Worm (Caenorhabditis elegans) whole organism, mixed stage, embryonic: ENCODE data around the gene che-12.

Experiments
- M03D4.4 ChIP-seq: sonication (generic microtip); optimal IDR thresholded peaks from 2 replicates; lab custom pipeline; 2017; ENCODE audit warnings: mild to moderate bottlenecking, missing genetic modification characterization, missing compliant biosample characterization
- bed-3 ChIP-seq: fragments of 200-800 bp; sonication (Bioruptor generic); optimal IDR thresholded peaks from 3 replicates; lab custom pipeline; 2018; ENCODE audit warnings: mild to moderate bottlenecking, missing genetic modification characterization, moderate library complexity, missing compliant biosample characterization
- blmp-1 ChIP-seq: fragments of 150-350 bp; optimal IDR thresholded peaks from 2 replicates; lab custom pipeline; 2014; ENCODE audit warnings: missing biosample characterization, missing genetic modification characterization
- ceh-39 ChIP-seq: fragments of 150-350 bp; optimal IDR thresholded peaks from 2 replicates; lab custom pipeline; 2014; ENCODE audit warnings: missing biosample characterization, missing genetic modification characterization
- ceh-43 ChIP-seq: fragments of 200-800 bp; sonication (Bioruptor generic); optimal IDR thresholded peaks from 2 replicates; lab custom pipeline; 2018; ENCODE audit warnings: mild to moderate bottlenecking, missing genetic modification characterization, moderate library complexity, missing compliant biosample characterization
- ceh-83 ChIP-seq: fragments of 200-800 bp; sonication (Bioruptor generic); optimal IDR thresholded peaks from 2 replicates; lab custom pipeline; 2018; ENCODE audit warnings: mild to moderate bottlenecking, missing genetic modification characterization, missing compliant biosample characterization
- ces-1 ChIP-seq: fragments of 150-350 bp; optimal IDR thresholded peaks from 2 replicates; lab custom pipeline; 2014; ENCODE audit warnings: missing biosample characterization, missing genetic modification reagents, missing genetic modification characterization
- drap-1 ChIP-seq: fragments of 200-800 bp; sonication (Bioruptor generic); optimal IDR thresholded peaks from 3 replicates; lab custom pipeline; 2018; ENCODE audit warnings: mild to moderate bottlenecking, missing genetic modification characterization, missing compliant biosample characterization
- elt-1 ChIP-seq: sonication (generic microtip); optimal IDR thresholded peaks from 2 replicates; lab custom pipeline; 2017; ENCODE audit warnings: missing genetic modification characterization, mild to moderate bottlenecking, missing compliant biosample characterization, antibody characterized with exemption, moderate library complexity, borderline replicate concordance; ENCODE audit not compliant: insufficient read depth
- elt-3 ChIP-seq: fragments of 150-350 bp; optimal IDR thresholded peaks from 2 replicates; lab custom pipeline; 2014; ENCODE audit warnings: missing biosample characterization, missing genetic modification characterization
- flh-1 ChIP-seq: fragments of 200-800 bp; sonication (Bioruptor generic); optimal IDR thresholded peaks from 2 replicates; lab custom pipeline; 2018; ENCODE audit warnings: mild to moderate bottlenecking, missing genetic modification characterization, moderate library complexity, missing compliant biosample characterization
- ham-2 ChIP-seq: fragments of 200-800 bp; sonication (Bioruptor generic); optimal IDR thresholded peaks from 2 replicates; lab custom pipeline; 2018; ENCODE audit warnings: mild to moderate bottlenecking, missing genetic modification characterization, missing compliant biosample characterization
- hlh-1 ChIP-seq: fragments of 150-350 bp; optimal IDR thresholded peaks from 2 replicates; lab custom pipeline; 2014; ENCODE audit warnings: missing biosample characterization, missing genetic modification reagents, missing genetic modification characterization
- lin-13 ChIP-seq: fragments of 150-350 bp; optimal IDR thresholded peaks from 2 replicates; lab custom pipeline; 2014; ENCODE audit warnings: missing biosample characterization, missing genetic modification characterization
- lsy-2 ChIP-seq: fragments of 150-350 bp; optimal IDR thresholded peaks from 2 replicates; lab custom pipeline; 2014; ENCODE audit warnings: missing biosample characterization, missing genetic modification characterization
- mab-5 ChIP-seq: fragments of 150-350 bp; optimal IDR thresholded peaks from 2 replicates; lab custom pipeline; 2014; ENCODE audit warnings: missing biosample characterization, missing genetic modification characterization
- mep-1 ChIP-seq: fragments of 150-350 bp; optimal IDR thresholded peaks from 2 replicates; lab custom pipeline; 2017; ENCODE audit warnings: missing biosample characterization, missing genetic modification reagents, missing genetic modification characterization, inconsistent platforms
- mls-2 ChIP-seq: sonication (generic microtip); optimal IDR thresholded peaks from 2 replicates; lab custom pipeline; 2016; ENCODE audit warnings: mild to moderate bottlenecking, missing genetic modification characterization, moderate library complexity, missing compliant biosample characterization
- nhr-12 ChIP-seq: fragments of 150-350 bp; optimal IDR thresholded peaks from 2 replicates; lab custom pipeline; 2014; ENCODE audit warnings: missing biosample characterization, missing genetic modification characterization
- nhr-2 ChIP-seq: fragments of 150-350 bp; optimal IDR thresholded peaks from 2 replicates; lab custom pipeline; 2014; ENCODE audit warnings: missing biosample characterization, missing genetic modification characterization
- nhr-237 ChIP-seq: fragments of 150-350 bp; optimal IDR thresholded peaks from 2 replicates; lab custom pipeline; 2014; ENCODE audit warnings: missing biosample characterization, missing genetic modification characterization
- nhr-28 ChIP-seq: fragments of 150-350 bp; optimal IDR thresholded peaks from 2 replicates; lab custom pipeline; 2014; ENCODE audit warnings: missing biosample characterization, missing genetic modification characterization
- nhr-76 ChIP-seq: sonication (generic microtip); optimal IDR thresholded peaks from 2 replicates; lab custom pipeline; 2017; ENCODE audit warnings: missing biosample characterization, missing genetic modification characterization
- pha-4 ChIP-seq: fragments of 150-350 bp; optimal IDR thresholded peaks from 2 replicates; lab custom pipeline; 2018; ENCODE audit warnings: missing biosample characterization, missing genetic modification reagents, missing genetic modification characterization
- sem-2 ChIP-seq: fragments of 200-800 bp; sonication (Bioruptor generic); optimal IDR thresholded peaks from 2 replicates; lab custom pipeline; 2018; ENCODE audit warnings: mild to moderate bottlenecking, missing genetic modification characterization, missing compliant biosample characterization
- snpc-4 ChIP-seq: fragments of 150-350 bp; optimal IDR thresholded peaks from 2 replicates; lab custom pipeline; 2014; ENCODE audit warnings: missing biosample characterization, missing genetic modification characterization
- sptf-1 ChIP-seq: sonication (generic microtip); optimal IDR thresholded peaks from 2 replicates; lab custom pipeline; 2017; ENCODE audit warnings: mild to moderate bottlenecking, missing genetic modification characterization, moderate library complexity, missing compliant biosample characterization
- tbx-8 ChIP-seq: fragments of 200-800 bp; sonication (Bioruptor generic); optimal IDR thresholded peaks from 2 replicates; lab custom pipeline; 2018; ENCODE audit warnings: mild to moderate bottlenecking, missing genetic modification characterization, moderate library complexity, missing compliant biosample characterization
- unc-120 ChIP-seq: sonication (generic microtip); optimal IDR thresholded peaks from 2 replicates; lab custom pipeline; 2017; ENCODE audit warnings: missing genetic modification characterization, missing compliant biosample characterization; ENCODE audit not compliant: poor library complexity, severe bottlenecking
- unc-39 ChIP-seq: fragments of 150-350 bp; optimal IDR thresholded peaks from 2 replicates; lab custom pipeline; 2014; ENCODE audit warnings: missing biosample characterization, missing genetic modification characterization
- unc-62 ChIP-seq: fragments of 150-350 bp; optimal IDR thresholded peaks from 2 replicates; lab custom pipeline; 2014; ENCODE audit warnings: missing biosample characterization, missing genetic modification reagents, missing genetic modification characterization
- zip-8 ChIP-seq: fragments of 150-350 bp; optimal IDR thresholded peaks from 2 replicates; lab custom pipeline; 2014; ENCODE audit warnings: missing biosample characterization, missing genetic modification characterization
- ztf-11 ChIP-seq: fragments of 150-350 bp; optimal IDR thresholded peaks from 2 replicates; lab custom pipeline; 2014; ENCODE audit warnings: missing biosample characterization, missing genetic modification characterization

Gene che-12

DNA sequence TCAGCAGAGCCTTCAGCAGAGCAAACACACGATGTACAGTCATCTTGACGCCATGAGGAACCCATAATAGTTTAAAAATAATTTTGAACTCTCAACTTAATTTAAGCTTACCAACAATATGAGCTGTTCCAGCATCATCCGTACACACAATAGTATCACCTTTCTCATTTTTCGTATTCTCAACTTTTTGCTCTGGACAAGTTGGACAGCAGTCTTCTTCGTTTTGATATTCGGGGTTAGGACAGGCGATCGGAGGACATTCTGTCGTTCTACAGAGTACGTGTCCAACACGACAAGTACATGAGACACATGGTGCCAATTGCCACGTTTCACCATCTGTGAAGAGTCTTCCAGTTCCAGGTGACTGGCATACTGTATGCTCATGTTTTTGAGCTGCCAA is 16.4 kb upstream of the che-12 start:
- TF ChIP-seq nhr-28 (tag; lab: Kevin White, UChicago) (no peak), unc-120 (tag; lab: Kevin White, UChicago) (no peak), unc-39 (tag; lab: Kevin White, UChicago) (no peak), mls-2 (tag; lab: Kevin White, UChicago) (no peak), lsy-2 (tag; lab: Kevin White, UChicago) (no peak), ceh-39 (tag; lab: Kevin White, UChicago) (no peak), elt-1 (tag; lab: Kevin White, UChicago) (no peak), mab-5 (tag; lab: Kevin White, UChicago) (no peak), snpc-4 (tag; lab: Kevin White, UChicago) (no peak), nhr-2 (no peak), nhr-12 (tag; lab: Kevin White, UChicago) (no peak), flh-1 (no peak), ceh-43 (GFP tag; lab: Kevin White, UChicago) (no peak)

DNA sequence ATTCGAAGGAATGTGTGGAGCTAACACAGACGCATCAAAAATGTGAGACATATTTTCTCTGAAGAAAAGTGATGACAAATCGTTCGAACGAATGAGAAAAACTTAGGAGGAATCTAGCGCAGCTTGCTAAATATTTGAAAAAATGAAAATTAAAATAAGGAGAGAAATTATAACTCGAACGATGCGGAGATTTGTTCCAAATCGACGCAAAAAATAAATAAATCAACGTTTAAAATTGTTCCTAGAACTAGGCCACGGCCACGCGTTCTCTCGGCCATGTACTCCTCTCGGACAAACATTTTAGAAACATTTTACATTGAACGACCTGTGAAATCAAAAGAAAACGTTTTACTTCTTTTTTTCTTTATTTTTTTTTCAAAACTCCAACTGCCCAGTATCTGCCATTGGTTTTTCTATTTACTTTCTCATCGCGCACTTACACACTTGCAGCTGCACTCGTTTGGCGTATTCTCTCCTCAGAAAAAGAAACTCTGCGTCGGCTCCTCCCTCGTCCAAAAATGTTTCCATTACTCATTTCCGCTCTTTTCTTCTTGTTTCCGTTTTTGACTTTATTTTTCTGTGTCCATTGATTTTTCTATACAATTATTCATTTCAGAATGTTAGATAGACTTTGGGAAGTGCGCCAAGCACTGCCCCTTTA is 13.0 kb upstream of the che-12 start, which contains the start of the genes gna-1 and B0024.13:
TSS of gene gna-1 (minus strand) at position 51 of the 661 bp plus-strand sequence.
TSS of gene B0024.13 (plus strand) at position 611 of the 661 bp plus-strand sequence.
- TF ChIP-seq zip-8 (tag; lab: Kevin White, UChicago), result no peak
- no peak for TF ChIP-seq flh-1
- no peak for TF ChIP-seq ceh-39 (tag; lab: Kevin White, UChicago)
- TF ChIP-seq unc-120 (tag; lab: Kevin White, UChicago), result no peak
- TF ChIP-seq pha-4 (tag; lab: Kevin White, UChicago), result no peak
- TF ChIP-seq ceh-83, result no peak
- no peak for TF ChIP-seq unc-39 (tag; lab: Kevin White, UChicago)
- TF ChIP-seq ces-1 (GFP tag; lab: Kevin White, UChicago), result no peak
- no peak for TF ChIP-seq mep-1 (tag; lab: Kevin White, UChicago)
- TF ChIP-seq sptf-1 (tag; lab: Kevin White, UChicago), result no peak
- no peak for TF ChIP-seq nhr-237 (tag; lab: Kevin White, UChicago)
- TF ChIP-seq snpc-4 (tag; lab: Kevin White, UChicago), result no peak
- TF ChIP-seq ztf-11 (tag; lab: Kevin White, UChicago), result no peak
- TF ChIP-seq elt-1 (tag; lab: Kevin White, UChicago), result no peak
- TF ChIP-seq lin-13 (tag; lab: Kevin White, UChicago), result no peak
- TF ChIP-seq ceh-43 (GFP tag; lab: Kevin White, UChicago), result no peak
- no peak for TF ChIP-seq mab-5 (tag; lab: Kevin White, UChicago)

ce11 chrV:10319434-10319833 is 12.3 kb upstream of the che-12 start, which contains the start of gene B0024.11:
Gene B0024.11 (minus strand): TSS chrV:10319534.
- TF ChIP-seq flh-1, result no peak
- TF ChIP-seq hlh-1, result no peak
- no peak for TF ChIP-seq drap-1 (GFP tag; lab: Kevin White, UChicago)
- TF ChIP-seq lin-13 (tag; lab: Kevin White, UChicago), result no peak
- no peak for TF ChIP-seq nhr-237 (tag; lab: Kevin White, UChicago)
- no peak for TF ChIP-seq pha-4 (tag; lab: Kevin White, UChicago)
- TF ChIP-seq snpc-4 (tag; lab: Kevin White, UChicago), result no peak
- no peak for TF ChIP-seq zip-8 (tag; lab: Kevin White, UChicago)
- TF ChIP-seq elt-1 (tag; lab: Kevin White, UChicago), result no peak
- no peak for TF ChIP-seq ham-2
- no peak for TF ChIP-seq sem-2 (GFP tag; lab: Kevin White, UChicago)
- no peak for TF ChIP-seq nhr-76
- no peak for TF ChIP-seq ztf-11 (tag; lab: Kevin White, UChicago)
- TF ChIP-seq blmp-1 (tag; lab: Kevin White, UChicago), result no peak
- TF ChIP-seq unc-62 (GFP tag; lab: Kevin White, UChicago), result no peak
- TF ChIP-seq nhr-12 (tag; lab: Kevin White, UChicago), result no peak
- no peak for TF ChIP-seq elt-3 (tag; lab: Kevin White, UChicago)

DNA sequence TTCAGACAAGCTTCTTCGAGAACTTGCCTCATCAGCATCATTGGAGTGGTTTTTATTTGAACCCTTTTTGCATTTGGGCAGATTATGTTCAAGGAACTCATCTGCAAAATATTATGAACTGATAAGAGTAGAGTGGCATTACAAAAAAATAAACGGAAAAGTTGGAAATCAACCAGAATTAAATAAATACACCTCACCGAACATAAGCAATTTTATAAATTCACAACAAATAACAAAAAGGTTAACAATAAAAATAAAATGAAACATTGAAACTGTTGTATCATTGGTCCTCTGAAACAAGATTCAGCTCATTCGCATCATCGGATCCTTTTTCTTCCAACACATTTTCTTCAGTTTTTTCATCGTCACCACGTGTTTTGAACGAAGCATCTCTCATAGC is 10.1 kb upstream of the che-12 start, which contains the start of gene asps-1:
TSS of gene asps-1 (minus strand) at position 101 of the 400 bp plus-strand sequence.
- no peak for TF ChIP-seq hlh-1
- TF ChIP-seq unc-39 (tag; lab: Kevin White, UChicago), result no peak
- TF ChIP-seq blmp-1 (tag; lab: Kevin White, UChicago), result no peak
- no peak for TF ChIP-seq ces-1 (GFP tag; lab: Kevin White, UChicago)
- TF ChIP-seq tbx-8, result no peak
- TF ChIP-seq lsy-2 (tag; lab: Kevin White, UChicago), result no peak
- TF ChIP-seq elt-1 (tag; lab: Kevin White, UChicago), result no peak
- TF ChIP-seq bed-3 (GFP tag; lab: Kevin White, UChicago), result no peak
- no peak for TF ChIP-seq ceh-39 (tag; lab: Kevin White, UChicago)
- no peak for TF ChIP-seq unc-120 (tag; lab: Kevin White, UChicago)
- TF ChIP-seq M03D4.4, result no peak
- no peak for TF ChIP-seq mab-5 (tag; lab: Kevin White, UChicago)
- no peak for TF ChIP-seq unc-62 (GFP tag; lab: Kevin White, UChicago)
- TF ChIP-seq sptf-1 (tag; lab: Kevin White, UChicago), result no peak
- TF ChIP-seq, all 35 proteins: peak for 0
